Worm (Caenorhabditis elegans): ENCODE measurements around the gene clec-151.

The clec-151 gene

ce11 chrIII:4649811-4650544, 21.7 kb downstream of the clec-151 start, which contains the start of gene ppm-2:
Gene ppm-2 (plus strand): TSS chrIII:4650494.
- TF ChIP-seq ets-5 (GFP tag; IDR thresholded peaks at IDR 0.05) (no peak), lin-35 (GFP tag; optimal IDR thresholded peaks at IDR 0.05) (peak in 1 of 2 experiments; percentile 27), lin-14 (GFP tag; optimal IDR thresholded peaks at IDR 0.05) (no peak), sup-37 (GFP tag; optimal IDR thresholded peaks at IDR 0.05) (no peak), nhr-85 (tag) (no peak), egl-13 (tag; optimal IDR thresholded peaks at IDR 0.05) (no peak), nhr-19 (GFP tag; conservative IDR thresholded peaks at IDR 0.05) (peak; percentile 39; the same call in 1 of the 2 replicates), aly-2 (tag; optimal IDR thresholded peaks at IDR 0.05) (no peak), skn-1 (tag; optimal IDR thresholded peaks at IDR 0.05) (no peak), efl-1 (optimal IDR thresholded peaks at IDR 0.05) (no peak), efl-1 (GFP tag; optimal IDR thresholded peaks at IDR 0.05 in 1 of 2) (peak in 1 of 2 experiments; percentile 37), nhr-20 (tag; optimal IDR thresholded peaks at IDR 0.05) (peak; percentile 15), blmp-1 (tag; optimal IDR thresholded peaks at IDR 0.05) (peak; percentile 69), elt-3 (tag; optimal IDR thresholded peaks at IDR 0.05) (peak in 2 of 6 experiments; percentile 13 to 61), aha-1 (tag; optimal IDR thresholded peaks at IDR 0.05) (no peak), ceh-63 (GFP tag; optimal IDR thresholded peaks at IDR 0.05) (no peak), ceh-88 (GFP tag; IDR thresholded peaks at IDR 0.05) (no peak), elt-2 (tag; optimal IDR thresholded peaks at IDR 0.05) (peak; percentile 44), lin-15B (tag; optimal IDR thresholded peaks at IDR 0.05) (no peak), ceh-82 (tag; optimal IDR thresholded peaks at IDR 0.05) (no peak), unc-98 (GFP tag; IDR thresholded peaks at IDR 0.05) (no peak), jun-1 (tag; optimal IDR thresholded peaks at IDR 0.05) (no peak), nhr-11 (tag; optimal IDR thresholded peaks at IDR 0.05) (no peak), ama-1 (optimal IDR thresholded peaks at IDR 0.05) (peak; percentile 48), mdl-1 (tag; optimal IDR thresholded peaks at IDR 0.05) (no peak), lir-3 (tag; optimal IDR thresholded peaks at IDR 0.05; ENCODE audit: poor library complexity) (no peak), nhr-47 (tag; optimal IDR thresholded peaks at IDR 0.05) (no peak), tbx-2 (tag; optimal IDR thresholded peaks at IDR 0.05) (no peak), sptf-1 (tag; optimal IDR thresholded peaks at IDR 0.05) (no peak), pag-3 (tag; optimal IDR thresholded peaks at IDR 0.05; ENCODE audit: borderline replicate concordance, insufficient read depth) (no peak), lsy-2 (tag; optimal IDR thresholded peaks at IDR 0.05) (no peak), C16A3.4 (tag; optimal IDR thresholded peaks at IDR 0.05) (no peak)

ce11 chrIII:4653374-4653773, 25.1 kb downstream of the clec-151 start:
- TF ChIP-seq C34B4.2 (tag; optimal IDR thresholded peaks at IDR 0.05) (no peak), fkh-8 (tag; optimal IDR thresholded peaks at IDR 0.05) (no peak), blmp-1 (tag; optimal IDR thresholded peaks at IDR 0.05) (no peak)

- peak; percentile 0 for TF ChIP-seq elt-2 (tag; optimal IDR thresholded peaks at IDR 0.05)
- peak; percentile 47 for TF ChIP-seq nhr-85 (tag)
- no peak for TF ChIP-seq sptf-1 (tag; optimal IDR thresholded peaks at IDR 0.05)
Measured at ce11 chrIII:4653912-4654311, 25.6 kb downstream of the clec-151 start.

- TF ChIP-seq nhr-90 (tag; optimal IDR thresholded peaks at IDR 0.05; ENCODE audit: poor library complexity) (no peak), C04F5.9 (tag; optimal IDR thresholded peaks at IDR 0.05) (no peak), rnt-1 (tag; optimal IDR thresholded peaks at IDR 0.05) (no peak), sup-37 (GFP tag; optimal IDR thresholded peaks at IDR 0.05) (no peak), swsn-7 (tag; optimal IDR thresholded peaks at IDR 0.05) (no peak), aha-1 (tag; optimal IDR thresholded peaks at IDR 0.05) (no peak), nhr-20 (tag; optimal IDR thresholded peaks at IDR 0.05) (no peak), dsc-1 (tag; optimal IDR thresholded peaks at IDR 0.05) (no peak), mep-1 (tag; optimal IDR thresholded peaks at IDR 0.05) (no peak), ceh-88 (GFP tag; IDR thresholded peaks at IDR 0.05) (no peak), xbp-1 (tag; optimal IDR thresholded peaks at IDR 0.05) (no peak), elt-2 (tag; optimal IDR thresholded peaks at IDR 0.05) (no peak), jun-1 (tag; optimal IDR thresholded peaks at IDR 0.05) (no peak), mdl-1 (tag; optimal IDR thresholded peaks at IDR 0.05) (no peak), egl-27 (tag; optimal IDR thresholded peaks at IDR 0.05) (no peak), ces-1 (GFP tag; optimal IDR thresholded peaks at IDR 0.05) (no peak)
Measured at ce11 chrIII:4655402-4655801, 27.1 kb downstream of the clec-151 start, which contains the start of gene T23F11.2. Gene T23F11.2 (minus strand): TSS chrIII:4655502.

Measured in whole organism, L1 larva.